Fruit fly (Drosophila melanogaster) whole organism, prepupa: ENCODE measurements around the gene Rab1.

Experiments
- Blimp-1 ChIP-seq: fragments of 200-800 bp; sonication (Bioruptor generic); optimal IDR thresholded peaks from 3 replicates; lab custom pipeline; 2017; ENCODE audit warnings: missing biosample characterization, missing genetic modification characterization, mild to moderate bottlenecking, moderate library complexity, missing genetic modification reagents
- CG10631 ChIP-seq: fragments of 200-800 bp; sonication (Bioruptor generic); optimal IDR thresholded peaks from 2 replicates; lab custom pipeline; 2016; ENCODE audit warnings: missing biosample characterization, missing genetic modification characterization
- CG11294 ChIP-seq: fragments of 200-800 bp; sonication (Bioruptor generic); IDR thresholded peaks from 2 replicates; pipeline ENCODE4 v1.3.6; 2022; ENCODE audit warnings: missing biosample characterization, missing genetic modification characterization
- CG11902 ChIP-seq: fragments of 200-800 bp; sonication (Bioruptor generic); optimal IDR thresholded peaks from 3 replicates; lab custom pipeline; 2016; ENCODE audit warnings: missing biosample characterization, missing genetic modification characterization
- CG15336 ChIP-seq: fragments of 200-800 bp; sonication (Bioruptor generic); IDR thresholded peaks from 2 replicates; pipeline ENCODE4 v1.3.6; 2022; ENCODE audit warnings: missing biosample characterization, missing genetic modification characterization
- CG1621 ChIP-seq: fragments of 200-800 bp; sonication (Bioruptor generic); optimal IDR thresholded peaks from 3 replicates; lab custom pipeline; 2018; ENCODE audit warnings: missing biosample characterization, mild to moderate bottlenecking, missing genetic modification characterization
- CG16779 ChIP-seq: fragments of 200-800 bp; sonication (Bioruptor generic); optimal IDR thresholded peaks from 3 replicates; lab custom pipeline; 2017; ENCODE audit warnings: missing biosample characterization, mild to moderate bottlenecking, missing genetic modification characterization
- CG3032 ChIP-seq: fragments of 200-800 bp; optimal IDR thresholded peaks from 2 replicates; lab custom pipeline; 2019; ENCODE audit warnings: missing biosample characterization, mild to moderate bottlenecking, missing genetic modification characterization, moderate library complexity
- CG31627 ChIP-seq: fragments of 200-800 bp; sonication (Bioruptor generic); optimal IDR thresholded peaks from 3 replicates; lab custom pipeline; 2016; ENCODE audit warnings: missing biosample characterization, missing genetic modification characterization
- CG32006 ChIP-seq: fragments of 200-800 bp; sonication (Bioruptor generic); optimal IDR thresholded peaks from 3 replicates; lab custom pipeline; 2017; ENCODE audit warnings: missing biosample characterization, mild to moderate bottlenecking, missing genetic modification characterization
- CG34406 ChIP-seq: fragments of 200-800 bp; sonication (Bioruptor generic); optimal IDR thresholded peaks from 3 replicates; lab custom pipeline; 2016; ENCODE audit warnings: missing biosample characterization, missing genetic modification characterization
- CG8632 ChIP-seq: fragments of 200-800 bp; sonication (Bioruptor generic); optimal IDR thresholded peaks from 3 replicates; lab custom pipeline; 2016; ENCODE audit warnings: missing biosample characterization, missing genetic modification characterization
- Eip75B ChIP-seq: fragments of 200-800 bp; sonication (Bioruptor generic); optimal IDR thresholded peaks from 3 replicates; lab custom pipeline; 2016; ENCODE audit warnings: missing biosample characterization, missing genetic modification characterization
- Eip78C ChIP-seq: fragments of 200-800 bp; sonication (Bioruptor generic); peaks from one replicate; lab custom pipeline; 2016; ENCODE audit warnings: missing biosample characterization, missing genetic modification characterization
- Eip93F ChIP-seq: fragments of 200-800 bp; sonication (Bioruptor generic); optimal IDR thresholded peaks from 2 replicates; lab custom pipeline; 2016; ENCODE audit warnings: missing biosample characterization, mild to moderate bottlenecking, missing genetic modification characterization
- Ets21C ChIP-seq: fragments of 200-800 bp; sonication (Bioruptor generic); optimal IDR thresholded peaks from 3 replicates; lab custom pipeline; 2016; ENCODE audit warnings: missing biosample characterization, missing genetic modification characterization
- Ets96B ChIP-seq: fragments of 200-800 bp; optimal IDR thresholded peaks from 2 replicates; lab custom pipeline; 2019; ENCODE audit warnings: missing biosample characterization, mild to moderate bottlenecking, missing genetic modification characterization, moderate library complexity
- Gug ChIP-seq: fragments of 200-800 bp; sonication (Bioruptor generic); IDR thresholded peaks from 2 replicates; pipeline ENCODE4 v1.3.6; 2022; ENCODE audit warnings: missing biosample characterization, missing genetic modification characterization
- Hr39 ChIP-seq: fragments of 200-800 bp; sonication (Bioruptor generic); optimal IDR thresholded peaks from 2 replicates; lab custom pipeline; 2016; ENCODE audit warnings: missing biosample characterization, missing genetic modification characterization
- Met ChIP-seq: fragments of 200-800 bp; sonication (Bioruptor generic); optimal IDR thresholded peaks from 3 replicates; lab custom pipeline; 2016; ENCODE audit warnings: missing biosample characterization, missing genetic modification characterization
- OdsH ChIP-seq: fragments of 200-800 bp; sonication (Bioruptor generic); optimal IDR thresholded peaks from 3 replicates; lab custom pipeline; 2016; ENCODE audit warnings: missing biosample characterization, missing genetic modification characterization
- Smox ChIP-seq: fragments of 200-800 bp; sonication (Bioruptor generic); optimal IDR thresholded peaks from 3 replicates; lab custom pipeline; 2016; ENCODE audit warnings: missing biosample characterization, missing genetic modification characterization
- Sox102F ChIP-seq: fragments of 200-800 bp; sonication (Bioruptor generic); optimal IDR thresholded peaks from 2 replicates; lab custom pipeline; 2016; ENCODE audit warnings: missing biosample characterization, mild to moderate bottlenecking, missing genetic modification characterization
- Sox14 ChIP-seq: fragments of 200-800 bp; sonication (Bioruptor generic); optimal IDR thresholded peaks from 3 replicates; lab custom pipeline; 2016; ENCODE audit warnings: missing biosample characterization, missing genetic modification characterization
- Sox15 ChIP-seq: fragments of 200-800 bp; sonication (Bioruptor generic); optimal IDR thresholded peaks from 3 replicates; lab custom pipeline; 2016; ENCODE audit warnings: missing biosample characterization, missing genetic modification characterization
- acj6 ChIP-seq: fragments of 200-800 bp; sonication (Bioruptor generic); optimal IDR thresholded peaks from 3 replicates; lab custom pipeline; 2016; ENCODE audit warnings: missing biosample characterization, missing genetic modification characterization
- cyc ChIP-seq: fragments of 200-800 bp; sonication (Bioruptor generic); optimal IDR thresholded peaks from 3 replicates; lab custom pipeline; 2016; ENCODE audit warnings: missing biosample characterization, missing genetic modification characterization
- dac ChIP-seq: fragments of 200-800 bp; sonication (Bioruptor generic); optimal IDR thresholded peaks from 2 replicates; lab custom pipeline; 2017; ENCODE audit warnings: missing biosample characterization, mild to moderate bottlenecking, missing genetic modification characterization
- esn ChIP-seq: fragments of 200-800 bp; sonication (Bioruptor generic); optimal IDR thresholded peaks from 2 replicates; lab custom pipeline; 2016; ENCODE audit warnings: missing biosample characterization, mild to moderate bottlenecking, missing genetic modification characterization, moderate library complexity
- fd59A ChIP-seq: fragments of 200-800 bp; sonication (Bioruptor generic); optimal IDR thresholded peaks from 2 replicates; lab custom pipeline; 2017; ENCODE audit warnings: missing biosample characterization, mild to moderate bottlenecking, missing genetic modification characterization, missing genetic modification reagents
- fd85E ChIP-seq: fragments of 200-800 bp; sonication (Bioruptor generic); optimal IDR thresholded peaks from 3 replicates; lab custom pipeline; 2016; ENCODE audit warnings: missing biosample characterization, missing genetic modification characterization
- fkh ChIP-seq: fragments of 200-800 bp; sonication (Bioruptor generic); optimal IDR thresholded peaks from 3 replicates; lab custom pipeline; 2017; ENCODE audit warnings: missing biosample characterization, mild to moderate bottlenecking, missing genetic modification characterization, moderate library complexity
- net ChIP-seq: fragments of 200-800 bp; sonication (Bioruptor generic); optimal IDR thresholded peaks from 3 replicates; lab custom pipeline; 2016; ENCODE audit warnings: missing biosample characterization, missing genetic modification characterization
- ss ChIP-seq, 2 experiments: fragments of 200-800 bp; sonication (Bioruptor generic); optimal IDR thresholded peaks; 2 replicates in 1 of 2; 3 replicates in 1 of 2; lab custom pipeline; 2017 to 2018; ENCODE audit warnings: mild to moderate bottlenecking in 2 of 2, missing biosample characterization in 2 of 2, missing genetic modification characterization in 2 of 2, moderate library complexity in 1 of 2
- topi ChIP-seq: fragments of 200-800 bp; sonication (Bioruptor generic); optimal IDR thresholded peaks from 3 replicates; lab custom pipeline; 2016; ENCODE audit warnings: missing biosample characterization, missing genetic modification characterization

Rab1 gene

DNA sequence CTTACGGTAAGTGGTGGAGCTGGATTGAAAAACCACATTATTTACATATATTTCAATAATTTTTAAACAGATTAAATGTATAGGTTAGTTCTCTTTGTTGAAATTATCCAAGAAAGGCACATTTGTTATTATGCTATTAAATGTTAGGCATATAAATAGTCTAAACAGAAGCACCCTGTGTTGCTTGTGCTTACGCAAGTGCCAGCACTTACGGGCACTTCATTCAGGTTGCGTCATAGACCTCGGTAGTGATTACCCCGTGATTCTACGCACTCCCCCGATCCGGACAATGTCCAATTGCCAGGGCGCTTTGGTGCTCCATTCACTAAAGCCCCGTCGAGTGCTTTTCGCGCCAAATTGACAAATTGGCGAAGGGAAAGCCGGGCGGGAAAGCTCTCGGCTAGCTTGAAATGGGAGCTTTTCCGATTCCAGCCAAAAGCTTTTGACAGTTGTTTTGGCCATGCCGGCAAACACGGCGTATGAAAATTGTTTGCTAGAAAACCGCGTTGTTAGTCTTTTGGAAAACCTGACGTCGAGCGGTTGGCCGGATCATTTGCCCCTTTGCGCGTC is 22.3 kb downstream of the Rab1 start, which contains the start of gene ETHR (continued):
- peak; percentile 15 for TF ChIP-seq fkh (GFP tag; lab: Kevin White, UChicago)
- peak; percentile 9; the same call in 1 of the 2 replicates for TF ChIP-seq CG11294 (GFP tag; lab: Robert Waterston, UW)
- no peak for TF ChIP-seq esn
- no peak for TF ChIP-seq cyc (GFP tag; lab: Kevin White, UChicago)
- TF ChIP-seq Gug (GFP tag; lab: Robert Waterston, UW): no peak
- no peak for TF ChIP-seq CG1621 (tag; lab: Kevin White, UChicago)
- TF ChIP-seq Sox14 (GFP tag; lab: Kevin White, UChicago): no peak
- no peak for TF ChIP-seq Ets96B (tag; lab: Kevin White, UChicago)
- TF ChIP-seq, all 60 proteins: peak for 19

dm6 chr3R:21245846-21246245 is 23.0 kb downstream of the Rab1 start:
- TF ChIP-seq Blimp-1 (GFP tag; lab: Kevin White, UChicago) (no peak), Ets96B (tag; lab: Kevin White, UChicago) (no peak), net (no peak), CG11902 (no peak), Hr39 (no peak), CG32006 (GFP tag; lab: Kevin White, UChicago) (no peak), CG31627 (no peak), CG15336 (GFP tag; lab: Robert Waterston, UW) (no peak), Sox15 (no peak), Met (GFP tag; lab: Kevin White, UChicago) (no peak), dac (GFP tag; lab: Kevin White, UChicago) (no peak)

DNA sequence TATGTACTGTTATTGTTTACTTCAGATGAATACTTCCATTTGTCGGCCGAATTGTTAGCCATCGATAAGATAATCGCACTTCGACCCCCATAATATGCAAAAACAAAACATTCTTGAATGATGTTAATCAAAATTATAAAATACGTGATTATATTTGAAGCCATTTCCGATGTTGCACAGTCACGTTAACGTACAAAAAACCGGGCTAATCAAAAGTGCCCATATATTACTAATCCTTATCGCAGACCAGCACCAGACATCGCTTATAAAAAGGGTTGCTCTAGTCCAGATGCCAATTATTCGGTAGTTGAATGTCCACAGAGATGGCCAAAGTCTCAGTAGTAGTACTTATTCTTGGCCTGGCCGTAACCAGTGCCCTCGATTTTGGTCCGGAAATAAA is 26.5 kb downstream of the Rab1 start, which contains the start of gene CG5892:
TSS of gene CG5892 (plus strand) at position 301 of the 400 bp plus-strand sequence.
- TF ChIP-seq Smox (GFP tag; lab: Kevin White, UChicago) (no peak), Sox14 (GFP tag; lab: Kevin White, UChicago) (no peak), ss (GFP tag; optimal IDR thresholded peaks at IDR 0.05; lab: Kevin White, UChicago) (no peak), Eip93F (GFP tag; lab: Kevin White, UChicago) (no peak), fd59A (GFP tag; lab: Kevin White, UChicago) (no peak), dac (GFP tag; lab: Kevin White, UChicago) (no peak), fd85E (GFP tag; lab: Kevin White, UChicago) (no peak), CG3032 (tag; lab: Kevin White, UChicago) (no peak), CG8632 (GFP tag; lab: Kevin White, UChicago) (no peak), Blimp-1 (GFP tag; lab: Kevin White, UChicago) (no peak), Ets21C (GFP tag; lab: Kevin White, UChicago) (no peak), Eip75B (GFP tag; lab: Kevin White, UChicago) (no peak), CG34406 (GFP tag; lab: Kevin White, UChicago) (no peak), CG11902 (no peak)

DNA sequence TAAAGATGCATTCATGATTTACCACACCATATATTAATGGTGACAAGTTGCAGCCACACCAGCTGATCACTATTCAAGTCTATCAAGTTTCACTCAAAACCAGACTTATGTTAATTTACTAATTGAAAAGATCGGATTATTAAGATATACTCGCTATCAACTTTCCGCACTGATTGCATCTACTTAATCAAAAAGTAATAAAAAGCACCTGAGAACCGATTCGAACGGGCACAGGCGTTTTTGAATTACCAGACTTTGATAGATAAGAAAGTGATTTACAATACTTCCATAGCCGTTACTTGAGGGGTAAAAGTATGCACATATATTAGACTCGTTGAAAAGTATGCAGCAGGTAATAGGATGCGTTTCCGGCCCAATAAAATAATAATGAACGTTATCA is 27.5 kb downstream of the Rab1 start:
- TF ChIP-seq CG11902: no peak
- no peak for TF ChIP-seq Sox14 (GFP tag; lab: Kevin White, UChicago)
- no peak for TF ChIP-seq Blimp-1 (GFP tag; lab: Kevin White, UChicago)
- TF ChIP-seq topi (GFP tag; lab: Kevin White, UChicago): no peak
- no peak for TF ChIP-seq Eip78C (GFP tag; lab: Kevin White, UChicago)
- no peak for TF ChIP-seq acj6
- TF ChIP-seq Ets96B (tag; lab: Kevin White, UChicago): no peak
- TF ChIP-seq Met (GFP tag; lab: Kevin White, UChicago): no peak
- TF ChIP-seq Sox102F (GFP tag; lab: Kevin White, UChicago): no peak
- TF ChIP-seq net: no peak
- TF ChIP-seq CG16779: no peak
- no peak for TF ChIP-seq CG8632 (GFP tag; lab: Kevin White, UChicago)
- no peak for TF ChIP-seq Sox15
- no peak for TF ChIP-seq CG10631 (GFP tag; lab: Kevin White, UChicago)
- no peak for TF ChIP-seq OdsH (GFP tag; lab: Kevin White, UChicago)
